Worm (Caenorhabditis elegans) whole organism, mixed stage, embryonic: ENCODE results near the gene F17E9.3.

Experiments
- M03D4.4 ChIP-seq: sonication (generic microtip); optimal IDR thresholded peaks from 2 replicates; lab custom pipeline; 2017; ENCODE audit warnings: mild to moderate bottlenecking, missing genetic modification characterization, missing compliant biosample characterization
- bed-3 ChIP-seq: fragments of 200-800 bp; sonication (Bioruptor generic); optimal IDR thresholded peaks from 3 replicates; lab custom pipeline; 2018; ENCODE audit warnings: mild to moderate bottlenecking, missing genetic modification characterization, moderate library complexity, missing compliant biosample characterization
- blmp-1 ChIP-seq: fragments of 150-350 bp; optimal IDR thresholded peaks from 2 replicates; lab custom pipeline; 2014; ENCODE audit warnings: missing biosample characterization, missing genetic modification characterization
- ceh-39 ChIP-seq: fragments of 150-350 bp; optimal IDR thresholded peaks from 2 replicates; lab custom pipeline; 2014; ENCODE audit warnings: missing biosample characterization, missing genetic modification characterization
- ceh-43 ChIP-seq: fragments of 200-800 bp; sonication (Bioruptor generic); optimal IDR thresholded peaks from 2 replicates; lab custom pipeline; 2018; ENCODE audit warnings: mild to moderate bottlenecking, missing genetic modification characterization, moderate library complexity, missing compliant biosample characterization
- ceh-83 ChIP-seq: fragments of 200-800 bp; sonication (Bioruptor generic); optimal IDR thresholded peaks from 2 replicates; lab custom pipeline; 2018; ENCODE audit warnings: mild to moderate bottlenecking, missing genetic modification characterization, missing compliant biosample characterization
- ces-1 ChIP-seq: fragments of 150-350 bp; optimal IDR thresholded peaks from 2 replicates; lab custom pipeline; 2014; ENCODE audit warnings: missing biosample characterization, missing genetic modification reagents, missing genetic modification characterization
- cnd-1 ChIP-seq: fragments of 200-800 bp; sonication (Bioruptor generic); optimal IDR thresholded peaks from 2 replicates; lab custom pipeline; 2018; ENCODE audit warnings: mild to moderate bottlenecking, missing genetic modification characterization, missing compliant biosample characterization
- drap-1 ChIP-seq: fragments of 200-800 bp; sonication (Bioruptor generic); optimal IDR thresholded peaks from 3 replicates; lab custom pipeline; 2018; ENCODE audit warnings: mild to moderate bottlenecking, missing genetic modification characterization, missing compliant biosample characterization
- elt-1 ChIP-seq: sonication (generic microtip); optimal IDR thresholded peaks from 2 replicates; lab custom pipeline; 2017; ENCODE audit warnings: missing genetic modification characterization, mild to moderate bottlenecking, missing compliant biosample characterization, antibody characterized with exemption, moderate library complexity, borderline replicate concordance; ENCODE audit not compliant: insufficient read depth
- elt-3 ChIP-seq: fragments of 150-350 bp; optimal IDR thresholded peaks from 2 replicates; lab custom pipeline; 2014; ENCODE audit warnings: missing biosample characterization, missing genetic modification characterization
- flh-1 ChIP-seq: fragments of 200-800 bp; sonication (Bioruptor generic); optimal IDR thresholded peaks from 2 replicates; lab custom pipeline; 2018; ENCODE audit warnings: mild to moderate bottlenecking, missing genetic modification characterization, moderate library complexity, missing compliant biosample characterization
- ham-2 ChIP-seq: fragments of 200-800 bp; sonication (Bioruptor generic); optimal IDR thresholded peaks from 2 replicates; lab custom pipeline; 2018; ENCODE audit warnings: mild to moderate bottlenecking, missing genetic modification characterization, missing compliant biosample characterization
- hlh-1 ChIP-seq: fragments of 150-350 bp; optimal IDR thresholded peaks from 2 replicates; lab custom pipeline; 2014; ENCODE audit warnings: missing biosample characterization, missing genetic modification reagents, missing genetic modification characterization
- lin-13 ChIP-seq: fragments of 150-350 bp; optimal IDR thresholded peaks from 2 replicates; lab custom pipeline; 2014; ENCODE audit warnings: missing biosample characterization, missing genetic modification characterization
- lin-32 ChIP-seq: fragments of 200-800 bp; sonication (Bioruptor generic); optimal IDR thresholded peaks from 2 replicates; lab custom pipeline; 2018; ENCODE audit warnings: mild to moderate bottlenecking, missing genetic modification characterization, missing compliant biosample characterization
- lsy-2 ChIP-seq: fragments of 150-350 bp; optimal IDR thresholded peaks from 2 replicates; lab custom pipeline; 2014; ENCODE audit warnings: missing biosample characterization, missing genetic modification characterization
- mab-5 ChIP-seq: fragments of 150-350 bp; optimal IDR thresholded peaks from 2 replicates; lab custom pipeline; 2014; ENCODE audit warnings: missing biosample characterization, missing genetic modification characterization
- mep-1 ChIP-seq: fragments of 150-350 bp; optimal IDR thresholded peaks from 2 replicates; lab custom pipeline; 2017; ENCODE audit warnings: missing biosample characterization, missing genetic modification reagents, missing genetic modification characterization, inconsistent platforms
- mls-2 ChIP-seq: sonication (generic microtip); optimal IDR thresholded peaks from 2 replicates; lab custom pipeline; 2016; ENCODE audit warnings: mild to moderate bottlenecking, missing genetic modification characterization, moderate library complexity, missing compliant biosample characterization
- nhr-12 ChIP-seq: fragments of 150-350 bp; optimal IDR thresholded peaks from 2 replicates; lab custom pipeline; 2014; ENCODE audit warnings: missing biosample characterization, missing genetic modification characterization
- nhr-2 ChIP-seq: fragments of 150-350 bp; optimal IDR thresholded peaks from 2 replicates; lab custom pipeline; 2014; ENCODE audit warnings: missing biosample characterization, missing genetic modification characterization
- nhr-237 ChIP-seq: fragments of 150-350 bp; optimal IDR thresholded peaks from 2 replicates; lab custom pipeline; 2014; ENCODE audit warnings: missing biosample characterization, missing genetic modification characterization
- nhr-28 ChIP-seq: fragments of 150-350 bp; optimal IDR thresholded peaks from 2 replicates; lab custom pipeline; 2014; ENCODE audit warnings: missing biosample characterization, missing genetic modification characterization
- nhr-76 ChIP-seq: sonication (generic microtip); optimal IDR thresholded peaks from 2 replicates; lab custom pipeline; 2017; ENCODE audit warnings: missing biosample characterization, missing genetic modification characterization
- pha-4 ChIP-seq: fragments of 150-350 bp; optimal IDR thresholded peaks from 2 replicates; lab custom pipeline; 2018; ENCODE audit warnings: missing biosample characterization, missing genetic modification reagents, missing genetic modification characterization
- sem-2 ChIP-seq: fragments of 200-800 bp; sonication (Bioruptor generic); optimal IDR thresholded peaks from 2 replicates; lab custom pipeline; 2018; ENCODE audit warnings: mild to moderate bottlenecking, missing genetic modification characterization, missing compliant biosample characterization
- snpc-4 ChIP-seq: fragments of 150-350 bp; optimal IDR thresholded peaks from 2 replicates; lab custom pipeline; 2014; ENCODE audit warnings: missing biosample characterization, missing genetic modification characterization
- sptf-1 ChIP-seq: sonication (generic microtip); optimal IDR thresholded peaks from 2 replicates; lab custom pipeline; 2017; ENCODE audit warnings: mild to moderate bottlenecking, missing genetic modification characterization, moderate library complexity, missing compliant biosample characterization
- tbx-8 ChIP-seq: fragments of 200-800 bp; sonication (Bioruptor generic); optimal IDR thresholded peaks from 2 replicates; lab custom pipeline; 2018; ENCODE audit warnings: mild to moderate bottlenecking, missing genetic modification characterization, moderate library complexity, missing compliant biosample characterization
- unc-120 ChIP-seq: sonication (generic microtip); optimal IDR thresholded peaks from 2 replicates; lab custom pipeline; 2017; ENCODE audit warnings: missing genetic modification characterization, missing compliant biosample characterization; ENCODE audit not compliant: poor library complexity, severe bottlenecking
- unc-39 ChIP-seq: fragments of 150-350 bp; optimal IDR thresholded peaks from 2 replicates; lab custom pipeline; 2014; ENCODE audit warnings: missing biosample characterization, missing genetic modification characterization
- unc-62 ChIP-seq: fragments of 150-350 bp; optimal IDR thresholded peaks from 2 replicates; lab custom pipeline; 2014; ENCODE audit warnings: missing biosample characterization, missing genetic modification reagents, missing genetic modification characterization
- zip-8 ChIP-seq: fragments of 150-350 bp; optimal IDR thresholded peaks from 2 replicates; lab custom pipeline; 2014; ENCODE audit warnings: missing biosample characterization, missing genetic modification characterization
- ztf-11 ChIP-seq: fragments of 150-350 bp; optimal IDR thresholded peaks from 2 replicates; lab custom pipeline; 2014; ENCODE audit warnings: missing biosample characterization, missing genetic modification characterization

F17E9.3 gene

DNA sequence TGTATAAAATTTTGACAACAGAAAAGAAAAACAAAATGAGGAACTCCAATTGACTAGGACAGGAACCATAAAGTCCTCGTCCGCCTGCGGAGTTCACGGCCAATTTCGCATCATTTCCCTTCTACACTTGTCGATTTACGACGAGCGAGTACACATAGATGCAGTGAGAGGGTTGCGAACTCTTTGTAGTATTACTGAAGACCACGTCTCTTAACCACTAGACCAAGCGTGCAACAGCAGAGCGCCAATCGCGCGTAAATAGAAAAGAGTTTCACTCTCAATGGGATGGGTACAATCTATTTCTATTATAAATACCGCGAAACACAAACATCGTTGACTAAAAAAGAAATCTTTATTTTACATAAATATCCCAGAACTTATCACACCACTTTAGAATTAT lies 20.7 kb downstream of the F17E9.3 start:
- TF ChIP-seq flh-1 (GFP tag; lab: Kevin White, UChicago) = peak; percentile 68
- no peak for TF ChIP-seq nhr-2
- no peak for TF ChIP-seq nhr-76 (tag; lab: Kevin White, UChicago)
- no peak for TF ChIP-seq zip-8 (tag; lab: Kevin White, UChicago)
- peak; percentile 25 for TF ChIP-seq nhr-12 (tag; lab: Kevin White, UChicago)
- TF ChIP-seq pha-4 = peak; percentile 80
- TF ChIP-seq snpc-4 (tag; lab: Kevin White, UChicago) = no peak
- TF ChIP-seq M03D4.4 (tag; lab: Kevin White, UChicago) = peak; percentile 94
- TF ChIP-seq mep-1 (tag; lab: Kevin White, UChicago) = peak; percentile 86
- peak; percentile 80 for TF ChIP-seq tbx-8 (GFP tag; lab: Kevin White, UChicago)
- peak; percentile 45 for TF ChIP-seq unc-62 (GFP tag; lab: Kevin White, UChicago)
- peak; percentile 94 for TF ChIP-seq ceh-83 (GFP tag; lab: Kevin White, UChicago)
- TF ChIP-seq unc-120 (tag; lab: Kevin White, UChicago) = peak; percentile 75
- peak; percentile 87 for TF ChIP-seq sem-2 (GFP tag; lab: Kevin White, UChicago)
- peak; percentile 82 for TF ChIP-seq ham-2 (GFP tag; lab: Kevin White, UChicago)
- TF ChIP-seq bed-3 (GFP tag; lab: Kevin White, UChicago) = peak; percentile 74
- no peak for TF ChIP-seq mab-5 (tag; lab: Kevin White, UChicago)
- peak; percentile 93 for TF ChIP-seq mls-2 (tag; lab: Kevin White, UChicago)
- TF ChIP-seq ceh-43 = peak; percentile 84
- no peak for TF ChIP-seq lsy-2 (tag; lab: Kevin White, UChicago)
- no peak for TF ChIP-seq unc-39 (tag; lab: Kevin White, UChicago)
- TF ChIP-seq elt-1 (tag; lab: Kevin White, UChicago) = no peak
- peak; percentile 91 for TF ChIP-seq sptf-1 (tag; lab: Kevin White, UChicago)
- peak; percentile 10 for TF ChIP-seq lin-13
- peak; percentile 92 for TF ChIP-seq drap-1 (GFP tag; lab: Kevin White, UChicago)
- no peak for TF ChIP-seq elt-3
- peak; percentile 15 for TF ChIP-seq hlh-1 (tag; lab: Kevin White, UChicago)
- peak; percentile 54 for TF ChIP-seq nhr-28
- TF ChIP-seq ztf-11 (tag; lab: Kevin White, UChicago) = peak; percentile 4
- peak; percentile 95 for TF ChIP-seq cnd-1 (tag; lab: Kevin White, UChicago)
- peak; percentile 84 for TF ChIP-seq lin-32
- TF ChIP-seq ces-1 (GFP tag; lab: Kevin White, UChicago) = no peak
- TF ChIP-seq ceh-39 (tag; lab: Kevin White, UChicago) = peak; percentile 48
- TF ChIP-seq nhr-237 (tag; lab: Kevin White, UChicago) = peak; percentile 38
- no peak for TF ChIP-seq blmp-1

DNA sequence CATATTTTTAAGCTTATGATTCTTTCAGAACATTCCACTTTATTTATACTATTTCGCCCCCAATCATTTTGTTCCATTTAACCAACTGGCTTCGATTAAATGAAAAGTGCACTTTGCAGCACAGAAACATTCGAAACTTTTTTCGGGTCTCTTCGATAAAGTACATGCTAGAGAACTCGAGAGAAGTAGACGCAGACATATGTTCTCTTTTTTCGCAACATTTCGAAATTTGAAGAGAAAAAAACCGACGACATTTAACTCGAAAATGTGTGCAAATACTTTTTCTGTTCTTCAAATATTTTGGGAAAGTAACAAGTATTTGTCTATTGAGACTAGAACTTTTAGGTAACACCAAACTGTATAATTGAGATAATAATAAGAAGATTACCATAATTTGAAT lies 22.3 kb downstream of the F17E9.3 start:
- no peak for TF ChIP-seq ceh-43
- TF ChIP-seq pha-4 = no peak
- TF ChIP-seq nhr-76 (tag; lab: Kevin White, UChicago) = no peak
- TF ChIP-seq drap-1 (GFP tag; lab: Kevin White, UChicago) = no peak
- TF ChIP-seq, all 35 proteins: peak for 0

DNA sequence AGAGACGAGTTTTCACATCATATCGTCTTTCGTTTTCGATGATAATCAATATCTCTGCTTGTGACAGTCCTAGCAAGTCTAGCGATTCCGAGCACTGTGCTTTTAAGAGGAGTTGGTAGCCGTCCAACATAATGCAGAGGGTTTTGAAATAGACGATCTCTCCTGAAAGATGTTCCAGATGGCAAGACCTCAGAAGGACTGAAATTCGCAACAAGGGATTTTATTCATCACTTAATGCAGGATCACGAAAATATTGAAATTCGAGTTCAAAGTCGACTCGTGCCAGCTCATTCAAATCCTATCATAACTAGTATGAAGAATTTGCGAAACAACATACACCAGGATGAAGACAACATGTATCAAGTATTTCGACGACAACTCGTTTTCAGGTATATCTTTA lies 22.8 kb downstream of the F17E9.3 start, which contains the start of gene D2096.7:
Gene D2096.7, minus strand, starts transcription at position 130 of the 400 bp plus-strand sequence.
- TF ChIP-seq ham-2 (GFP tag; lab: Kevin White, UChicago) (no peak), blmp-1 (no peak), lsy-2 (tag; lab: Kevin White, UChicago) (no peak), nhr-76 (tag; lab: Kevin White, UChicago) (no peak), snpc-4 (tag; lab: Kevin White, UChicago) (no peak), sem-2 (GFP tag; lab: Kevin White, UChicago) (no peak), pha-4 (no peak), sptf-1 (tag; lab: Kevin White, UChicago) (no peak), hlh-1 (tag; lab: Kevin White, UChicago) (no peak), lin-32 (no peak), M03D4.4 (tag; lab: Kevin White, UChicago) (no peak), ceh-43 (no peak), ztf-11 (tag; lab: Kevin White, UChicago) (no peak), flh-1 (GFP tag; lab: Kevin White, UChicago) (no peak), nhr-12 (tag; lab: Kevin White, UChicago) (no peak), tbx-8 (GFP tag; lab: Kevin White, UChicago) (no peak), nhr-28 (no peak), elt-3 (no peak), elt-1 (tag; lab: Kevin White, UChicago) (no peak), zip-8 (tag; lab: Kevin White, UChicago) (no peak)
